Worm (Caenorhabditis elegans) whole organism, L3 larva: ENCODE results near the gene Y59E9AL.4.

Experiments
- ZK546.5 ChIP-seq: sonication (generic microtip); optimal IDR thresholded peaks from 2 replicates; lab custom pipeline; 2017; ENCODE audit warnings: missing biosample characterization, missing genetic modification characterization
- ceh-82 ChIP-seq: fragments of 150-350 bp; optimal IDR thresholded peaks from 2 replicates; lab custom pipeline; 2014; ENCODE audit warnings: missing biosample characterization, missing genetic modification characterization
- egl-27 ChIP-seq: sonication (generic microtip); optimal IDR thresholded peaks from 4 replicates; lab custom pipeline; 2017; ENCODE audit warnings: missing biosample characterization, missing genetic modification reagents, missing genetic modification characterization
- elt-3 ChIP-seq, 3 experiments: fragments of 150-350 bp in 1 of 3; sonication (generic microtip) in 2 of 3; optimal IDR thresholded peaks; 2 replicates in 2 of 3; 4 replicates in 1 of 3; lab custom pipeline; 2014 to 2017; ENCODE audit warnings: missing biosample characterization in 3 of 3, missing genetic modification characterization in 3 of 3
- fos-1 ChIP-seq: fragments of 150-350 bp; optimal IDR thresholded peaks from 2 replicates; lab custom pipeline; 2014; ENCODE audit warnings: missing biosample characterization, missing genetic modification characterization
- hmg-11 ChIP-seq: sonication (generic microtip); optimal IDR thresholded peaks from 2 replicates; lab custom pipeline; 2016; ENCODE audit warnings: missing genetic modification characterization, missing compliant biosample characterization
- lin-39 ChIP-seq: fragments of 150-350 bp; optimal IDR thresholded peaks from 2 replicates; lab custom pipeline; 2018; ENCODE audit warnings: missing biosample characterization, missing genetic modification reagents, missing genetic modification characterization
- nfya-1 ChIP-seq: sonication (generic microtip); optimal IDR thresholded peaks from 2 replicates; lab custom pipeline; 2017; ENCODE audit warnings: missing genetic modification characterization, mild to moderate bottlenecking, missing compliant biosample characterization, antibody characterized with exemption, moderate library complexity; ENCODE audit not compliant: insufficient read depth
- nhr-11 ChIP-seq: fragments of 150-350 bp; optimal IDR thresholded peaks from 2 replicates; lab custom pipeline; 2014; ENCODE audit warnings: missing biosample characterization, missing genetic modification characterization
- nhr-28 ChIP-seq: fragments of 150-350 bp; optimal IDR thresholded peaks from 2 replicates; lab custom pipeline; 2014; ENCODE audit warnings: missing biosample characterization, missing genetic modification characterization
- skn-1 ChIP-seq: fragments of 150-350 bp; optimal IDR thresholded peaks from 2 replicates; lab custom pipeline; 2014; ENCODE audit warnings: missing biosample characterization, missing genetic modification characterization
- ztf-11 ChIP-seq: fragments of 150-350 bp; optimal IDR thresholded peaks from 2 replicates; lab custom pipeline; 2014; ENCODE audit warnings: missing biosample characterization, missing genetic modification characterization
- ztf-4 ChIP-seq: fragments of 150-350 bp; optimal IDR thresholded peaks from 2 replicates; lab custom pipeline; 2014; ENCODE audit warnings: missing biosample characterization, missing genetic modification characterization

ce11 chrIV:5171994-5172528 lies 42.9 kb downstream of the Y59E9AL.4 start:
- no peak for TF ChIP-seq nhr-11 (tag; lab: Kevin White, UChicago)
- TF ChIP-seq ztf-11 (tag; lab: Kevin White, UChicago), result no peak
- no peak for TF ChIP-seq elt-3 (tag; optimal IDR thresholded peaks at IDR 0.05; lab: Kevin White, UChicago)
- no peak for TF ChIP-seq ztf-4 (tag; lab: Kevin White, UChicago)
- TF ChIP-seq ZK546.5 (tag; lab: Kevin White, UChicago), result no peak
- TF ChIP-seq ceh-82 (tag; lab: Kevin White, UChicago), result no peak
- no peak for TF ChIP-seq skn-1 (tag; lab: Kevin White, UChicago)
- TF ChIP-seq egl-27, result no peak
- no peak for TF ChIP-seq hmg-11 (tag; lab: Kevin White, UChicago)
- TF ChIP-seq lin-39, result no peak
- peak; percentile 19 for TF ChIP-seq nfya-1 (tag; lab: Kevin White, UChicago)
- TF ChIP-seq nhr-28 (tag; lab: Kevin White, UChicago), result no peak
- TF ChIP-seq fos-1, result no peak
